Worm (Caenorhabditis elegans) whole organism, L2 larva: ENCODE data around the gene ctps-1.

Source experiments
- Y55F3AM.14 ChIP-seq: fragments of 200-800 bp; sonication (Bioruptor generic); optimal IDR thresholded peaks from 2 replicates; lab custom pipeline; 2018; ENCODE audit warnings: mild to moderate bottlenecking, missing genetic modification characterization, missing compliant biosample characterization
- ZK546.5 ChIP-seq: sonication (generic microtip); optimal IDR thresholded peaks from 2 replicates; lab custom pipeline; 2017; ENCODE audit warnings: missing biosample characterization, missing genetic modification characterization
- aly-2 ChIP-seq: fragments of 150-350 bp; optimal IDR thresholded peaks from 2 replicates; lab custom pipeline; 2014; ENCODE audit warnings: missing biosample characterization, missing genetic modification characterization
- ama-1 ChIP-seq: fragments of 150-350 bp; optimal IDR thresholded peaks from 2 replicates; lab custom pipeline; 2018; ENCODE audit warnings: inconsistent platforms
- ceh-16 ChIP-seq: fragments of 150-350 bp; optimal IDR thresholded peaks from 2 replicates; lab custom pipeline; 2014; ENCODE audit warnings: missing biosample characterization, missing genetic modification characterization
- dmd-4 ChIP-seq: sonication (generic microtip); optimal IDR thresholded peaks from 2 replicates; lab custom pipeline; 2017; ENCODE audit warnings: missing biosample characterization, missing genetic modification characterization
- elt-1 ChIP-seq: fragments of 150-350 bp; optimal IDR thresholded peaks from 2 replicates; lab custom pipeline; 2014; ENCODE audit warnings: missing biosample characterization, missing genetic modification characterization
- elt-3 ChIP-seq: sonication (generic microtip); optimal IDR thresholded peaks from 2 replicates; lab custom pipeline; 2017; ENCODE audit warnings: missing biosample characterization, missing genetic modification characterization
- fos-1 ChIP-seq: fragments of 150-350 bp; optimal IDR thresholded peaks from 2 replicates; lab custom pipeline; 2014; ENCODE audit warnings: missing biosample characterization, missing genetic modification characterization
- lin-11 ChIP-seq: fragments of 150-350 bp; sonication (generic microtip); optimal IDR thresholded peaks from 2 replicates; lab custom pipeline; 2014; ENCODE audit warnings: missing biosample characterization, missing genetic modification characterization, inconsistent platforms, mixed read lengths
- lin-13 ChIP-seq: fragments of 150-350 bp; optimal IDR thresholded peaks from 2 replicates; lab custom pipeline; 2014; ENCODE audit warnings: missing biosample characterization, missing genetic modification reagents, missing genetic modification characterization
- lsy-2 ChIP-seq, 2 experiments: fragments of 150-350 bp in 1 of 2; sonication (generic microtip) in 1 of 2; optimal IDR thresholded peaks; 2 replicates each; lab custom pipeline; 2014 to 2017; ENCODE audit warnings: missing biosample characterization in 2 of 2, missing genetic modification characterization in 2 of 2
- mab-5 ChIP-seq: fragments of 150-350 bp; optimal IDR thresholded peaks from 2 replicates; lab custom pipeline; 2014; ENCODE audit warnings: missing biosample characterization, missing genetic modification characterization
- mbf-1 ChIP-seq: sonication (generic microtip); optimal IDR thresholded peaks from 2 replicates; lab custom pipeline; 2017; ENCODE audit warnings: missing biosample characterization, missing genetic modification characterization
- mdl-1 ChIP-seq, 2 experiments: fragments of 150-350 bp in 1 of 2; sonication (generic microtip) in 1 of 2; optimal IDR thresholded peaks; 2 replicates each; lab custom pipeline; 2017; ENCODE audit warnings: missing biosample characterization in 2 of 2, missing genetic modification characterization in 2 of 2
- nhr-10 ChIP-seq: sonication (generic microtip); optimal IDR thresholded peaks from 2 replicates; lab custom pipeline; 2017; ENCODE audit warnings: missing biosample characterization, missing genetic modification characterization
- nhr-12 ChIP-seq: fragments of 150-350 bp; optimal IDR thresholded peaks from 2 replicates; lab custom pipeline; 2014; ENCODE audit warnings: missing biosample characterization, missing genetic modification characterization
- nhr-129 ChIP-seq: fragments of 150-350 bp; optimal IDR thresholded peaks from 2 replicates; lab custom pipeline; 2014; ENCODE audit warnings: missing biosample characterization, missing genetic modification characterization
- nhr-237 ChIP-seq: fragments of 150-350 bp; optimal IDR thresholded peaks from 2 replicates; lab custom pipeline; 2014; ENCODE audit warnings: missing biosample characterization, missing genetic modification characterization
- nhr-25 ChIP-seq: fragments of 150-350 bp; sonication (generic microtip); optimal IDR thresholded peaks from 3 replicates; lab custom pipeline; 2014; ENCODE audit warnings: missing biosample characterization, missing genetic modification characterization
- nhr-6 ChIP-seq: fragments of 150-350 bp; optimal IDR thresholded peaks from 2 replicates; lab custom pipeline; 2014; ENCODE audit warnings: missing biosample characterization, missing genetic modification characterization
- nhr-77 ChIP-seq: fragments of 150-350 bp; optimal IDR thresholded peaks from 2 replicates; lab custom pipeline; 2014; ENCODE audit warnings: missing biosample characterization, missing genetic modification characterization
- peb-1 ChIP-seq: fragments of 150-350 bp; optimal IDR thresholded peaks from 2 replicates; lab custom pipeline; 2014; ENCODE audit warnings: missing biosample characterization, missing genetic modification characterization
- sem-4 ChIP-seq: fragments of 150-350 bp; optimal IDR thresholded peaks from 2 replicates; lab custom pipeline; 2014; ENCODE audit warnings: missing biosample characterization, missing genetic modification reagents, missing genetic modification characterization
- sma-3 ChIP-seq: sonication (generic microtip); optimal IDR thresholded peaks from 2 replicates; lab custom pipeline; 2016; ENCODE audit warnings: missing genetic modification reagents, missing genetic modification characterization, missing compliant biosample characterization
- sma-9 ChIP-seq, 2 experiments: fragments of 150-350 bp in 1 of 2; sonication (generic microtip) in 1 of 2; optimal IDR thresholded peaks; 2 replicates each; lab custom pipeline; 2014 to 2016; ENCODE audit warnings: missing genetic modification characterization in 2 of 2, mild to moderate bottlenecking in 1 of 2, missing biosample characterization in 1 of 2, missing compliant biosample characterization in 1 of 2, missing genetic modification reagents in 1 of 2, moderate library complexity in 1 of 2
- unc-39 ChIP-seq: fragments of 150-350 bp; optimal IDR thresholded peaks from 2 replicates; lab custom pipeline; 2014; ENCODE audit warnings: missing biosample characterization, missing genetic modification characterization
- unc-55 ChIP-seq: fragments of 150-350 bp; sonication (generic microtip); optimal IDR thresholded peaks from 3 replicates; lab custom pipeline; 2014; ENCODE audit warnings: missing biosample characterization, missing genetic modification reagents, missing genetic modification characterization
- unc-62 ChIP-seq: fragments of 150-350 bp; optimal IDR thresholded peaks from 2 replicates; lab custom pipeline; 2014; ENCODE audit warnings: missing biosample characterization, missing genetic modification reagents, missing genetic modification characterization
- ztf-1 ChIP-seq: fragments of 200-800 bp; sonication (Bioruptor generic); conservative IDR thresholded peaks from 2 replicates; pipeline ENCODE4 v1.3.6; 2022; ENCODE audit warnings: missing genetic modification characterization, missing compliant biosample characterization
- ztf-11 ChIP-seq: sonication (generic microtip); optimal IDR thresholded peaks from 2 replicates; lab custom pipeline; 2017; ENCODE audit warnings: missing biosample characterization, missing genetic modification characterization
- ztf-4 ChIP-seq: fragments of 150-350 bp; optimal IDR thresholded peaks from 2 replicates; lab custom pipeline; 2014; ENCODE audit warnings: missing biosample characterization, missing genetic modification characterization

Gene ctps-1

ce11 chrV:16831921-16832320 lies 37.2 kb downstream of the ctps-1 start, which contains the start of gene srh-215:
Gene srh-215 (minus strand): TSS chrV:16832021.
- TF ChIP-seq ztf-4 (tag; lab: Kevin White, UChicago) (no peak), dmd-4 (tag; lab: Kevin White, UChicago) (no peak)

- no peak for TF ChIP-seq nhr-6 (tag; lab: Kevin White, UChicago)
- TF ChIP-seq fos-1 (tag; lab: Kevin White, UChicago): no peak
- TF ChIP-seq lsy-2 (tag; optimal IDR thresholded peaks at IDR 0.05; lab: Kevin White, UChicago): no peak
- TF ChIP-seq elt-3 (tag; lab: Kevin White, UChicago): no peak
- TF ChIP-seq nhr-12: no peak
- no peak for TF ChIP-seq ama-1 (lab: Kevin White, UChicago)
- no peak for TF ChIP-seq lin-11 (tag; lab: Kevin White, UChicago)
- no peak for TF ChIP-seq peb-1 (tag; lab: Kevin White, UChicago)
- no peak for TF ChIP-seq nhr-129 (tag; lab: Kevin White, UChicago)
- no peak for TF ChIP-seq nhr-25 (tag; lab: Kevin White, UChicago)
- no peak for TF ChIP-seq nhr-10 (tag; lab: Kevin White, UChicago)
- no peak for TF ChIP-seq mab-5 (tag; lab: Kevin White, UChicago)
- no peak for TF ChIP-seq sma-3
- no peak for TF ChIP-seq ztf-4 (tag; lab: Kevin White, UChicago)
- TF ChIP-seq ztf-1 (GFP tag; lab: Robert Waterston, UW): no peak
- TF ChIP-seq dmd-4 (tag; lab: Kevin White, UChicago): no peak
- no peak for TF ChIP-seq nhr-237 (tag; lab: Kevin White, UChicago)
- TF ChIP-seq mbf-1 (tag; lab: Kevin White, UChicago): no peak
- no peak for TF ChIP-seq sem-4 (tag; lab: Kevin White, UChicago)
- no peak for TF ChIP-seq lin-13 (GFP tag; lab: Kevin White, UChicago)
Measured at ce11 chrV:16832865-16833264, 38.2 kb downstream of the ctps-1 start, which contains the start of gene phy-3. Gene phy-3 (plus strand): TSS chrV:16833165.

- TF ChIP-seq mdl-1 (tag; optimal IDR thresholded peaks at IDR 0.05; lab: Kevin White, UChicago): no peak
- TF ChIP-seq ztf-4 (tag; lab: Kevin White, UChicago): no peak
- no peak for TF ChIP-seq nhr-237 (tag; lab: Kevin White, UChicago)
- TF ChIP-seq nhr-77 (tag; lab: Kevin White, UChicago): no peak
- no peak for TF ChIP-seq unc-39
- no peak for TF ChIP-seq nhr-25 (tag; lab: Kevin White, UChicago)
- TF ChIP-seq dmd-4 (tag; lab: Kevin White, UChicago): no peak
- no peak for TF ChIP-seq sma-9 (GFP tag; optimal IDR thresholded peaks at IDR 0.05; lab: Kevin White, UChicago)
- no peak for TF ChIP-seq sma-9 (tag; optimal IDR thresholded peaks at IDR 0.05; lab: Kevin White, UChicago)
- no peak for TF ChIP-seq lin-13 (GFP tag; lab: Kevin White, UChicago)
- no peak for TF ChIP-seq Y55F3AM.14
- TF ChIP-seq unc-55 (GFP tag; lab: Kevin White, UChicago): no peak
- TF ChIP-seq ztf-1 (GFP tag; lab: Robert Waterston, UW): no peak
- TF ChIP-seq nhr-12: no peak
- TF ChIP-seq sma-3: no peak
- no peak for TF ChIP-seq ZK546.5 (tag; lab: Kevin White, UChicago)
- no peak for TF ChIP-seq sem-4 (tag; lab: Kevin White, UChicago)
- no peak for TF ChIP-seq ztf-11 (tag; lab: Kevin White, UChicago)
- no peak for TF ChIP-seq unc-62 (GFP tag; lab: Kevin White, UChicago)
- TF ChIP-seq lin-11 (tag; lab: Kevin White, UChicago): no peak
Measured at ce11 chrV:16833672-16834071, 39.0 kb downstream of the ctps-1 start.

ce11 chrV:16834989-16835388 lies 40.3 kb downstream of the ctps-1 start, which contains the start of gene tni-3:
Gene tni-3 (minus strand): TSS chrV:16835128.
- TF ChIP-seq lin-13 (GFP tag; lab: Kevin White, UChicago) (no peak), aly-2 (tag; lab: Kevin White, UChicago) (no peak)
- TF ChIP-seq, all 48 proteins: peak for 0

- no peak for TF ChIP-seq peb-1 (tag; lab: Kevin White, UChicago)
- no peak for TF ChIP-seq ceh-16 (tag; lab: Kevin White, UChicago)
- TF ChIP-seq lin-11 (tag; lab: Kevin White, UChicago): no peak
Measured at ce11 chrV:16836100-16836499, 41.4 kb downstream of the ctps-1 start.

- TF ChIP-seq lsy-2 (tag; optimal IDR thresholded peaks at IDR 0.05; lab: Kevin White, UChicago): no peak
- TF ChIP-seq nhr-12: no peak
- TF ChIP-seq mab-5 (tag; lab: Kevin White, UChicago): no peak
- no peak for TF ChIP-seq elt-1 (tag; lab: Kevin White, UChicago)
Measured at ce11 chrV:16838435-16838834, 43.8 kb downstream of the ctps-1 start.
